Worm (Caenorhabditis elegans) whole organism, midembryonic: Measurements from ENCODE around the gene M01F1.9.
"Not testable (repeated sequence)": the region's sequence is repeated elsewhere in the genome, so short reads cannot be mapped to it uniquely, and the experiment has no call there.

Experiments
- T22C8.4 ChIP-seq: fragments of 200-800 bp; sonication (Bioruptor generic); IDR thresholded peaks from 2 replicates; pipeline ENCODE4 v1.3.6; 2022; ENCODE audit warnings: missing genetic modification characterization, missing compliant biosample characterization
- cog-1 ChIP-seq: sonication (generic microtip); optimal IDR thresholded peaks from 2 replicates; lab custom pipeline; 2016; ENCODE audit warnings: missing genetic modification characterization, missing compliant biosample characterization
- flt-1 ChIP-seq: fragments of 200-800 bp; sonication (Bioruptor generic); IDR thresholded peaks from 2 replicates; pipeline ENCODE4 v1.3.6; 2022; ENCODE audit warnings: missing genetic modification characterization, missing compliant biosample characterization
- klf-2 ChIP-seq: fragments of 200-800 bp; sonication (Bioruptor generic); conservative IDR thresholded peaks from 2 replicates; pipeline ENCODE4 v1.3.6; 2022; ENCODE audit warnings: missing genetic modification reagents, missing genetic modification characterization, missing compliant biosample characterization
- med-1 ChIP-seq: sonication (generic microtip); optimal IDR thresholded peaks from 2 replicates; lab custom pipeline; 2017; ENCODE audit warnings: missing genetic modification characterization, mild to moderate bottlenecking, missing compliant biosample characterization, antibody characterized with exemption, missing genetic modification reagents; ENCODE audit not compliant: insufficient read depth
- ref-1 ChIP-seq: fragments of 200-800 bp; sonication (Bioruptor generic); conservative IDR thresholded peaks from 2 replicates; pipeline ENCODE4 v1.3.6; 2022; ENCODE audit warnings: missing genetic modification reagents, missing genetic modification characterization, missing compliant biosample characterization
- tab-1 ChIP-seq: fragments of 200-800 bp; sonication (Bioruptor generic); IDR thresholded peaks from 2 replicates; pipeline ENCODE4 v1.3.6; 2022; ENCODE audit warnings: missing genetic modification characterization, missing compliant biosample characterization
- ztf-23 ChIP-seq: fragments of 200-800 bp; sonication (Bioruptor generic); IDR thresholded peaks from 2 replicates; pipeline ENCODE4 v1.3.6; 2022; ENCODE audit warnings: missing genetic modification reagents, missing genetic modification characterization, missing compliant biosample characterization
- ztf-29 ChIP-seq: fragments of 200-800 bp; sonication (Bioruptor generic); IDR thresholded peaks from 2 replicates; pipeline ENCODE4 v1.3.6; 2022; ENCODE audit warnings: missing genetic modification reagents, missing genetic modification characterization, missing compliant biosample characterization

The M01F1.9 gene

DNA sequence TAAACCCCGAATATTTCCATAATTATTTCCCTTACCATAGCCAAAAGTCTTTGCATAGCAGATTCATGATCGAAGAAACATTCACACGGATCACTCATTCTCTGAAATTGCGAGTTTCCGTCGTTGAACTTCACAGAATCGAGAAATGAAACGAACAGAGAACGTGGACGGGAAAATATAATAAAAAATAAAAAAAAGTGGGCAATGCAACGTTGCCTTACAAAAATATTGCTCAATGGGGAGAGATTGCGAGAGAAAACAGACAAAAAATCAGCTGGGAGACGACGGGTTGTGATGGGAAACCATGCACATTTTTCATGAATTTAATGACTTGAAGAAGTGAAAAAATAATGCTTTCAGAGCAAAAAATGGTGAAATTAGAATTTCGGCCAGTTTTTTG lies 29.2 kb downstream of the M01F1.9 start, which contains the start of gene smim-14:
Gene smim-14 (minus strand): TSS at position 101 of the 400 bp plus-strand sequence.
- no peak for TF ChIP-seq ztf-29 (GFP tag; lab: Robert Waterston, UW)
- TF ChIP-seq klf-2 (GFP tag; lab: Robert Waterston, UW) = no peak
- no peak for TF ChIP-seq med-1 (GFP tag; lab: Kevin White, UChicago)
- no peak for TF ChIP-seq cog-1
- TF ChIP-seq T22C8.4 (GFP tag; lab: Robert Waterston, UW) = no peak
- TF ChIP-seq ztf-23 (GFP tag; lab: Robert Waterston, UW) = no peak
- no peak for TF ChIP-seq tab-1 (GFP tag; lab: Robert Waterston, UW)
- TF ChIP-seq flt-1 (GFP tag; lab: Robert Waterston, UW) = no peak
- no peak for TF ChIP-seq ref-1

DNA sequence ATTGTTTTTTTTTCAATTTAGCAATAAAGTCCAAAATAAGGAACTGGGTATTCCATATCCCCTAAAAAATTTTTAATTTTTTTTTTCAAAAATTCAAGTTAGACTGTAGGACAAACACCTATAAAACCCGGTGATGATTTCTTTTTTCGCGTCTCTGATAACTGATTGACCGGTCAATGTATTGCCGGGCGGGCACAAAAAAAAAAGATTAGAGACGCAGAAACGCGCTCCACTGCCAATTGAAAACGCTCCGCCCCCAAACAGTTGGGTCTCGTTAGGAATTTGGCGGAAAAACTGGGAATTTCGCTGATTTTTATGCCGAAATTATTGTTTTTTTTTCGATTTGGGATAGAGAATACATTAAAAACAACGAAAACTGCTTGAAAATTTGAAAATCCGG lies 30.5 kb downstream of the M01F1.9 start:
- TF ChIP-seq flt-1 (GFP tag; lab: Robert Waterston, UW) (no peak), ref-1 (no peak), ztf-23 (GFP tag; lab: Robert Waterston, UW) (no peak), med-1 (GFP tag; lab: Kevin White, UChicago) (no peak), cog-1 (no peak), T22C8.4 (GFP tag; lab: Robert Waterston, UW) (no peak), tab-1 (GFP tag; lab: Robert Waterston, UW) (no peak), klf-2 (GFP tag; lab: Robert Waterston, UW) (no peak), ztf-29 (GFP tag; lab: Robert Waterston, UW) (no peak)

DNA sequence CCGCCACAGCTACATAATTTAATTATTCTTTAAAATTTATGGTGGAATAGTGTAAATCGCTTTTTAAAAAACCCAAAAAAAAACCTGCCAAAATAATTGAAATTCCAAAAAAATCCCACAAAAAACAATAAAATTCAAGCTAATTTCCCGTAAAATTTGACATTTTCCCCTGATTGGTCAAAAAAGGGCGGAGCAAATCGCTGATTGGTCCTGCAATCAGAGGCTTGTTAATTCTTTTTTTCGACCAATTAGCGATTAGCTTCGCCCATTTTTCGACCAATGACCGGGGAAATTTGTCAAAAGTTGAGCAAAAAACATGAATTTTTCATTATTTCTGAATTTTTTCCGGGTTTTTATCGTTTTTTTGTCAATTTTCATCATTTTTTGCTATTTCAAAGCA lies 31.8 kb downstream of the M01F1.9 start:
- no peak for TF ChIP-seq cog-1
- no peak for TF ChIP-seq flt-1 (GFP tag; lab: Robert Waterston, UW)
- TF ChIP-seq klf-2 (GFP tag; lab: Robert Waterston, UW) = no peak
- TF ChIP-seq T22C8.4 (GFP tag; lab: Robert Waterston, UW) = no peak
- TF ChIP-seq ztf-23 (GFP tag; lab: Robert Waterston, UW) = no peak
- no peak for TF ChIP-seq ztf-29 (GFP tag; lab: Robert Waterston, UW)
- no peak for TF ChIP-seq tab-1 (GFP tag; lab: Robert Waterston, UW)
- TF ChIP-seq med-1 (GFP tag; lab: Kevin White, UChicago) = no peak
- TF ChIP-seq ref-1 = no peak

DNA sequence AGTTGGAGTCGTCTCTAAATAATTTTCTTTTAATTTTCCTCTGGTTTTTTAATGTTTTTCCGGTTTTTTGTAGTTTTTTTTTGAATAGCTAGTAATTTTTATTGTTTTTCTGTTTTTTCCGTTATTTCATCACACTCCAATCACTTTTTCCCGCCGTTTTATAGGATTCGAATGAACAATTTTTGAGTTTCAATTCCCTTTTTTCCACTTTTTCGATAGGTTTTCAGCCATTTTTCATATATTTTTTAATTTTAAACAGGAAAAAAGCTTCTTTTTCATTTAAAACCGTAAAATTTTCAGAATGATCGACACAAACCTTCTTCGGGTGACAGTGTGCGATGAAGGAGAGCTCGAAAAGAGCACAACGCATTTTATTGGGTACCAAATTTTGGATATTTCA lies 37.5 kb downstream of the M01F1.9 start, which contains the start of gene pph-6:
Gene pph-6 (plus strand): TSS at position 301 of the 400 bp plus-strand sequence.
- TF ChIP-seq cog-1 = no peak
- TF ChIP-seq tab-1 (GFP tag; lab: Robert Waterston, UW) = no peak
- TF ChIP-seq med-1 (GFP tag; lab: Kevin White, UChicago) = no peak
- no peak for TF ChIP-seq klf-2 (GFP tag; lab: Robert Waterston, UW)
- TF ChIP-seq T22C8.4 (GFP tag; lab: Robert Waterston, UW) = no peak
- no peak for TF ChIP-seq ztf-29 (GFP tag; lab: Robert Waterston, UW)
- TF ChIP-seq ref-1 = no peak
- no peak for TF ChIP-seq flt-1 (GFP tag; lab: Robert Waterston, UW)
- TF ChIP-seq ztf-23 (GFP tag; lab: Robert Waterston, UW) = no peak

DNA sequence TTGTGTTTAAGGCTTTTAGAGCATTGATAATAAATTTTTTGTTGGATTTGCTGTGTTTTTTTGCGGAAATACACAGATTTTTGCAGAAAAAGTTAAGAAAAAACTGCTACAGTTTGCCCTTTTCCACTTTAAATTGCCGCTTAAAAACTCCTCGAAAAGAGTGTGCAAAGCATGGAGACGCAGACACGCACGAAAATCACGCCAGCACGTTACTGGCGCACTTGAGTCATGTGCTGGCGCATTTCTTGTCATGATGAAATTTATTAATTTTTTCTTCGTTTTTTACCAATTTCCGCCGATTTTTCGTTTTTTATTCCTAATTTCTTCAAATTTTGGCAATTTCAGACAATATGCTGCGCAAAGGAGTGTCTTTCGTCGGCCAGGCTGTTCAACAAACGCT lies 38.8 kb downstream of the M01F1.9 start, which contains the start of gene C34C12.8:
Gene C34C12.8 (plus strand): TSS at position 346 of the 400 bp plus-strand sequence.
- TF ChIP-seq cog-1 (peak; percentile 46), tab-1 (GFP tag; lab: Robert Waterston, UW) (no peak), ref-1 (no peak), T22C8.4 (GFP tag; lab: Robert Waterston, UW) (no peak), ztf-23 (GFP tag; lab: Robert Waterston, UW) (peak; percentile 66; the same call in 1 of the 2 replicates), flt-1 (GFP tag; lab: Robert Waterston, UW) (peak; percentile 70; the same call in 1 of the 2 replicates)

ce11 chrIII:3456226-3456625 lies 42.6 kb downstream of the M01F1.9 start:
- 0 out of 2 replicates have a peak, but pooled peaks have one; percentile 9 for TF ChIP-seq flt-1 (GFP tag; lab: Robert Waterston, UW)
- peak; percentile 59 for TF ChIP-seq cog-1
- no peak for TF ChIP-seq ref-1
- TF ChIP-seq ztf-23 (GFP tag; lab: Robert Waterston, UW) = peak; percentile 77

DNA sequence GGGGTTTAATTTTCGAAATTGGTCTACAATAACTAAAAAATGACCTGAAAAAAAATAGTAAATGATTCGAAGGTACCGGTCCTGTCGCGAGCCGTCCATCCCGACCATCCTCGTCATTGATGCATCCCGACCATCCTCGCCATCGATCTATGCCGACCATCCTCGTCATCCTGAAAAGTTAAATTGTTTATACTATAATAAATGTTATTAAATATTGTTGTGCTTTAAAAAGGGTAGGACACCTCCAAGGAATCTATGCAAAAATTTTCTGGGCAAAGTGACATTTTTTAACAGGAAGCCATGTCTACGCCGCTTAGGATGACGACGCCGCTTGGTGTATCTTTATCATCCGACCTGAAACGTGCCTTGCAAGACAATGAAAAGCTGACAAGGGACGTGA lies 44.8 kb downstream of the M01F1.9 start, which contains the start of gene C34C12.1:
Gene C34C12.1 (plus strand): TSS at position 301 of the 400 bp plus-strand sequence.
- not testable (repeated sequence) for TF ChIP-seq klf-2 (GFP tag; lab: Robert Waterston, UW); ref-1; tab-1 (GFP tag; lab: Robert Waterston, UW)

ce11 chrIII:3453486-3453885 lies 45.4 kb downstream of the M01F1.9 start, which contains the start of gene C34C12.2:
TSS of gene C34C12.2 (plus strand) at chrIII:3453786.
- TF ChIP-seq T22C8.4 (GFP tag; lab: Robert Waterston, UW); ztf-23 (GFP tag; lab: Robert Waterston, UW); cog-1: not testable (repeated sequence)

- no peak for TF ChIP-seq klf-2 (GFP tag; lab: Robert Waterston, UW)
- TF ChIP-seq ztf-29 (GFP tag; lab: Robert Waterston, UW) = no peak
- no peak for TF ChIP-seq ztf-23 (GFP tag; lab: Robert Waterston, UW)
- no peak for TF ChIP-seq med-1 (GFP tag; lab: Kevin White, UChicago)
- no peak for TF ChIP-seq ref-1
- TF ChIP-seq T22C8.4 (GFP tag; lab: Robert Waterston, UW) = no peak
- TF ChIP-seq flt-1 (GFP tag; lab: Robert Waterston, UW) = no peak
- TF ChIP-seq tab-1 (GFP tag; lab: Robert Waterston, UW) = no peak
- TF ChIP-seq cog-1 = no peak
Measured at ce11 chrIII:3452563-3453210, 46.2 kb downstream of the M01F1.9 start, which contains the start of the genes K01A11.3 and C34C12.12. TSS of gene K01A11.3 (minus strand) at chrIII:3452613. TSS of gene C34C12.12 (plus strand) at chrIII:3453194.
